Worm (Caenorhabditis elegans) whole organism, midembryonic: ENCODE data around the gene gipc-2.

Experiments
- cog-1 ChIP-seq: sonication (generic microtip); optimal IDR thresholded peaks from 2 replicates; lab custom pipeline; 2016; ENCODE audit warnings: missing genetic modification characterization, missing compliant biosample characterization
- klf-2 ChIP-seq: fragments of 200-800 bp; sonication (Bioruptor generic); conservative IDR thresholded peaks from 2 replicates; pipeline ENCODE4 v1.3.6; 2022; ENCODE audit warnings: missing genetic modification reagents, missing genetic modification characterization, missing compliant biosample characterization
- ref-1 ChIP-seq: fragments of 200-800 bp; sonication (Bioruptor generic); conservative IDR thresholded peaks from 2 replicates; pipeline ENCODE4 v1.3.6; 2022; ENCODE audit warnings: missing genetic modification reagents, missing genetic modification characterization, missing compliant biosample characterization
- ztf-23 ChIP-seq: fragments of 200-800 bp; sonication (Bioruptor generic); IDR thresholded peaks from 2 replicates; pipeline ENCODE4 v1.3.6; 2022; ENCODE audit warnings: missing genetic modification reagents, missing genetic modification characterization, missing compliant biosample characterization

DNA sequence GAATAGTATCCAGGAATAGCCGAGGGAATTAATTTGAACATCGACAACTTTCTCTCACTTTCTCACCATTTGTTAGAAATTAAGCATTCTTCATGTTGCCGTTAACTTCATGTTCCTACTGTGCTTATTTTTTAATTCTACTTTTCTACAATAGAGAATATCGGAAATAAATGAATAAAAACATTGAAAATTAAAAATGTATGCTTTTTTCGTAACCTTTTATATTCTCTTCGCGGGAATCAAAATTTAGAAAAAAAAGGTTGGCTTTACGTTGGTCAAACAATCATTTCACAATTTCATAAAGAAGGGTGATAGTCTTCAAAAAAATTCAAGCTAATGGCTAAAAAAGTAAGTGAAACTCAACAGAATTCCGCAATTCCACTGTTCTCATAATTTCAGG is 48.4 kb upstream of the gipc-2 start, which contains the start of gene W01B6.5:
- TF ChIP-seq ztf-23 (GFP tag; lab: Robert Waterston, UW) (no peak), cog-1 (tag; lab: Kevin White, UChicago) (no peak), klf-2 (GFP tag; lab: Robert Waterston, UW) (no peak), ref-1 (GFP tag; lab: Robert Waterston, UW) (no peak)
